Worm (Caenorhabditis elegans) whole organism, young adult: Measurements from ENCODE around the gene sri-50.

Source experiments
- Y67H2A.10 ChIP-seq: fragments of 200-800 bp; sonication (Bioruptor generic); conservative IDR thresholded peaks from 2 replicates; pipeline ENCODE4 v1.3.6; 2022; ENCODE audit warnings: missing genetic modification reagents, missing genetic modification characterization, missing compliant biosample characterization
- attf-6 ChIP-seq: fragments of 200-800 bp; sonication (Bioruptor generic); IDR thresholded peaks from 2 replicates; pipeline ENCODE4 v1.3.6; 2022; ENCODE audit warnings: missing genetic modification reagents, missing genetic modification characterization, missing compliant biosample characterization
- madf-10 ChIP-seq: sonication (generic microtip); optimal IDR thresholded peaks from 2 replicates; lab custom pipeline; 2016; ENCODE audit warnings: mild to moderate bottlenecking, missing genetic modification characterization, missing compliant biosample characterization
- pbrm-1 ChIP-seq: fragments of 200-800 bp; sonication (Bioruptor generic); IDR thresholded peaks from 2 replicates; pipeline ENCODE4 v1.3.6; 2022; ENCODE audit warnings: missing genetic modification reagents, missing genetic modification characterization, missing compliant biosample characterization
- rcor-1 ChIP-seq: fragments of 200-800 bp; sonication (Bioruptor generic); IDR thresholded peaks from 2 replicates; pipeline ENCODE4 v1.3.6; 2022; ENCODE audit warnings: missing genetic modification reagents, missing genetic modification characterization, missing compliant biosample characterization
- unc-130 ChIP-seq: sonication (generic microtip); optimal IDR thresholded peaks from 2 replicates; lab custom pipeline; 2016; ENCODE audit warnings: missing genetic modification reagents, missing genetic modification characterization, missing compliant biosample characterization
- unc-62 ChIP-seq: fragments of 150-350 bp; optimal IDR thresholded peaks from 2 replicates; lab custom pipeline; 2014; ENCODE audit warnings: missing biosample characterization, missing genetic modification reagents, missing genetic modification characterization

- TF ChIP-seq pbrm-1 (GFP tag; lab: Robert Waterston, UW) (no peak), unc-62 (GFP tag; lab: Kevin White, UChicago) (no peak), attf-6 (GFP tag; lab: Robert Waterston, UW) (no peak), unc-130 (GFP tag; lab: Kevin White, UChicago) (no peak), madf-10 (no peak), rcor-1 (no peak), Y67H2A.10 (GFP tag; lab: Robert Waterston, UW) (no peak)
These were observed 996 bp upstream of the sri-50 start, which contains the start of gene sri-53 for ce11 chrII:3202519-3202918.
